Fruit fly (Drosophila melanogaster) whole organism, pupa: ENCODE data around the gene wrd.

Source experiments
- CG12605 ChIP-seq: fragments of 200-800 bp; sonication (Bioruptor generic); IDR thresholded peaks from 2 replicates; pipeline ENCODE4 v1.3.6; 2022; ENCODE audit warnings: missing biosample characterization, missing genetic modification characterization
- CG13204 ChIP-seq: fragments of 200-800 bp; sonication (Bioruptor generic); optimal IDR thresholded peaks from 2 replicates; lab custom pipeline; 2018; ENCODE audit warnings: missing biosample characterization, mild to moderate bottlenecking, missing genetic modification characterization, moderate library complexity
- CG14655 ChIP-seq: fragments of 200-800 bp; sonication (Bioruptor generic); optimal IDR thresholded peaks from 3 replicates; lab custom pipeline; 2017; ENCODE audit warnings: mild to moderate bottlenecking, missing biosample characterization, missing genetic modification reagents, missing genetic modification characterization
- CG15710 ChIP-seq: fragments of 200-800 bp; sonication (Bioruptor generic); optimal IDR thresholded peaks from 2 replicates; lab custom pipeline; 2018; ENCODE audit warnings: missing biosample characterization, mild to moderate bottlenecking, missing genetic modification characterization, moderate library complexity
- CG17806 ChIP-seq: fragments of 200-800 bp; sonication (Bioruptor generic); optimal IDR thresholded peaks from 2 replicates; lab custom pipeline; 2018; ENCODE audit warnings: missing biosample characterization, mild to moderate bottlenecking, missing genetic modification characterization, moderate library complexity
- CG32121 ChIP-seq: fragments of 200-800 bp; sonication (Bioruptor generic); IDR thresholded peaks from 2 replicates; pipeline ENCODE4 v1.3.6; 2022; ENCODE audit warnings: missing biosample characterization, missing genetic modification characterization
- CG34367 ChIP-seq: fragments of 200-800 bp; sonication (Bioruptor generic); optimal IDR thresholded peaks from 2 replicates; lab custom pipeline; 2018; ENCODE audit warnings: missing biosample characterization, mild to moderate bottlenecking, missing genetic modification characterization
- D1 ChIP-seq: fragments of 200-800 bp; sonication (Bioruptor generic); optimal IDR thresholded peaks from 2 replicates; lab custom pipeline; 2018; ENCODE audit warnings: missing biosample characterization, mild to moderate bottlenecking, missing genetic modification characterization, moderate library complexity
- EcR ChIP-seq: fragments of 200-800 bp; sonication (Bioruptor generic); optimal IDR thresholded peaks from 3 replicates; lab custom pipeline; 2019; ENCODE audit warnings: missing biosample characterization, missing genetic modification characterization, mild to moderate bottlenecking, moderate library complexity, missing genetic modification reagents
- Pif1A ChIP-seq: fragments of 200-800 bp; sonication (Bioruptor generic); optimal IDR thresholded peaks from 3 replicates; lab custom pipeline; 2016; ENCODE audit warnings: missing biosample characterization, missing genetic modification characterization
- Pif1B ChIP-seq: fragments of 200-800 bp; sonication (Bioruptor generic); optimal IDR thresholded peaks from 3 replicates; lab custom pipeline; 2016; ENCODE audit warnings: missing biosample characterization, missing genetic modification characterization
- fd96Ca ChIP-seq: fragments of 200-800 bp; sonication (Bioruptor generic); IDR thresholded peaks from 3 replicates; pipeline ENCODE4 v1.3.6; 2022; ENCODE audit warnings: missing biosample characterization, missing genetic modification characterization
- gl ChIP-seq: fragments of 200-800 bp; sonication (Bioruptor generic); optimal IDR thresholded peaks from 2 replicates; lab custom pipeline; 2018; ENCODE audit warnings: missing biosample characterization, mild to moderate bottlenecking, missing genetic modification characterization
- rn ChIP-seq: fragments of 200-800 bp; sonication (Bioruptor generic); IDR thresholded peaks from 2 replicates; pipeline ENCODE4 v1.3.6; 2022; ENCODE audit warnings: missing biosample characterization, missing genetic modification characterization

- TF ChIP-seq gl (tag; lab: Kevin White, UChicago) (no peak), CG12605 (no peak), fd96Ca (no peak), rn (GFP tag; lab: Robert Waterston, UW) (no peak), EcR (GFP tag; lab: Kevin White, UChicago) (no peak), D1 (no peak), Pif1A (GFP tag; lab: Kevin White, UChicago) (no peak), CG15710 (tag; lab: Kevin White, UChicago) (no peak), CG13204 (GFP tag; lab: Kevin White, UChicago) (no peak), Pif1B (GFP tag; lab: Kevin White, UChicago) (no peak), CG14655 (GFP tag; lab: Kevin White, UChicago) (no peak), CG32121 (GFP tag; lab: Robert Waterston, UW) (no peak), CG17806 (no peak), CG34367 (no peak)
Measured at dm6 chr3R:18227385-18227784, 59.8 kb downstream of the wrd start.
